Worm (Caenorhabditis elegans): ENCODE results near the gene madf-3.

The madf-3 gene

ce11 chrII:4334448-4334847 is at the start of gene madf-3:
Gene madf-3, plus strand, starts transcription at chrII:4334748.
- TF ChIP-seq zag-1 (tag; optimal IDR thresholded peaks at IDR 0.05) (no peak), elt-1 (tag; optimal IDR thresholded peaks at IDR 0.05) (no peak), elt-3 (tag; optimal IDR thresholded peaks at IDR 0.05) (no peak), ZK546.5 (tag; optimal IDR thresholded peaks at IDR 0.05) (no peak), peb-1 (tag; optimal IDR thresholded peaks at IDR 0.05) (no peak), nhr-10 (tag; optimal IDR thresholded peaks at IDR 0.05) (no peak), unc-62 (GFP tag; optimal IDR thresholded peaks at IDR 0.05) (no peak)

ce11 chrII:4286921-4287320 is 47.6 kb upstream of the madf-3 start:
- no peak for TF ChIP-seq elt-3 (tag; optimal IDR thresholded peaks at IDR 0.05)
- TF ChIP-seq C34F6.9 (tag; optimal IDR thresholded peaks at IDR 0.05), result no peak
- no peak for TF ChIP-seq ceh-82 (tag; optimal IDR thresholded peaks at IDR 0.05)
- no peak for TF ChIP-seq fos-1 (tag; optimal IDR thresholded peaks at IDR 0.05)
- no peak for TF ChIP-seq Y55F3AM.14 (GFP tag; optimal IDR thresholded peaks at IDR 0.05)
- TF ChIP-seq F13H6.1 (tag; optimal IDR thresholded peaks at IDR 0.05), result no peak
- no peak for TF ChIP-seq nhr-11 (tag; optimal IDR thresholded peaks at IDR 0.05)
- no peak for TF ChIP-seq sma-9 (GFP tag; optimal IDR thresholded peaks at IDR 0.05)
- TF ChIP-seq sma-9 (tag; optimal IDR thresholded peaks at IDR 0.05), result no peak
- TF ChIP-seq ztf-4 (tag; optimal IDR thresholded peaks at IDR 0.05), result no peak
- TF ChIP-seq sma-3 (GFP tag; optimal IDR thresholded peaks at IDR 0.05), result no peak
- no peak for TF ChIP-seq egl-27 (tag; optimal IDR thresholded peaks at IDR 0.05)
- no peak for TF ChIP-seq gmeb-1 (tag; optimal IDR thresholded peaks at IDR 0.05)
- TF ChIP-seq nhr-23 (tag; optimal IDR thresholded peaks at IDR 0.05), result no peak
- TF ChIP-seq peb-1 (tag; optimal IDR thresholded peaks at IDR 0.05), result no peak
- TF ChIP-seq skn-1 (tag; optimal IDR thresholded peaks at IDR 0.05), result no peak
- no peak for TF ChIP-seq nhr-129 (tag; optimal IDR thresholded peaks at IDR 0.05)
- no peak for TF ChIP-seq lin-39 (tag; optimal IDR thresholded peaks at IDR 0.05)
- no peak for TF ChIP-seq aly-2 (tag; optimal IDR thresholded peaks at IDR 0.05)

- no peak for TF ChIP-seq aly-2 (tag; optimal IDR thresholded peaks at IDR 0.05)
- TF ChIP-seq mbf-1 (tag; optimal IDR thresholded peaks at IDR 0.05), result no peak
- TF ChIP-seq nhr-129 (tag; optimal IDR thresholded peaks at IDR 0.05), result no peak
- no peak for TF ChIP-seq skn-1 (tag; optimal IDR thresholded peaks at IDR 0.05)
- TF ChIP-seq elt-3 (tag; optimal IDR thresholded peaks at IDR 0.05), result no peak
- TF ChIP-seq unc-55 (GFP tag; optimal IDR thresholded peaks at IDR 0.05), result no peak
- no peak for TF ChIP-seq R02D3.7 (tag; optimal IDR thresholded peaks at IDR 0.05)
Observed at ce11 chrII:4288111-4288510, 46.4 kb upstream of the madf-3 start, which contains the start of gene C01F1.6. Gene C01F1.6, minus strand, starts transcription at chrII:4288211.

- no peak for TF ChIP-seq nhr-25 (tag; optimal IDR thresholded peaks at IDR 0.05)
- TF ChIP-seq C34F6.9 (tag; optimal IDR thresholded peaks at IDR 0.05), result peak; percentile 15
- TF ChIP-seq fos-1 (tag; optimal IDR thresholded peaks at IDR 0.05), result peak; percentile 43
- no peak for TF ChIP-seq mbf-1 (tag; optimal IDR thresholded peaks at IDR 0.05)
- no peak for TF ChIP-seq dmd-4 (tag; optimal IDR thresholded peaks at IDR 0.05)
- TF ChIP-seq elt-3 (tag; optimal IDR thresholded peaks at IDR 0.05), result no peak
Observed at ce11 chrII:4288572-4288971, 46.0 kb upstream of the madf-3 start.

- no peak for TF ChIP-seq nhr-77 (tag; optimal IDR thresholded peaks at IDR 0.05)
- TF ChIP-seq blmp-1 (tag; optimal IDR thresholded peaks at IDR 0.05; ENCODE audit: insufficient read depth), result no peak
- TF ChIP-seq nhr-12 (tag; optimal IDR thresholded peaks at IDR 0.05), result no peak
- TF ChIP-seq snpc-4 (tag; optimal IDR thresholded peaks at IDR 0.05), result no peak
- TF ChIP-seq F13H6.1 (tag; optimal IDR thresholded peaks at IDR 0.05), result no peak
- TF ChIP-seq fos-1 (tag; optimal IDR thresholded peaks at IDR 0.05), result no peak
- no peak for TF ChIP-seq sem-4 (tag; optimal IDR thresholded peaks at IDR 0.05)
- TF ChIP-seq unc-62 (GFP tag; optimal IDR thresholded peaks at IDR 0.05), result no peak
Observed at ce11 chrII:4291799-4292198, 42.7 kb upstream of the madf-3 start.

ce11 chrII:4293027-4293522 is 41.5 kb upstream of the madf-3 start:
- TF ChIP-seq unc-55 (GFP tag; optimal IDR thresholded peaks at IDR 0.05) (no peak), aly-2 (tag; optimal IDR thresholded peaks at IDR 0.05) (no peak), nhr-12 (tag; optimal IDR thresholded peaks at IDR 0.05) (no peak), mbf-1 (tag; optimal IDR thresholded peaks at IDR 0.05) (no peak), skn-1 (tag; optimal IDR thresholded peaks at IDR 0.05) (no peak), fos-1 (tag; optimal IDR thresholded peaks at IDR 0.05) (no peak), F13H6.1 (tag; optimal IDR thresholded peaks at IDR 0.05) (no peak), sma-9 (GFP tag; optimal IDR thresholded peaks at IDR 0.05) (no peak), sma-9 (tag; optimal IDR thresholded peaks at IDR 0.05) (no peak), sma-3 (GFP tag; optimal IDR thresholded peaks at IDR 0.05) (no peak), nhr-10 (tag; optimal IDR thresholded peaks at IDR 0.05) (no peak), elt-3 (tag; optimal IDR thresholded peaks at IDR 0.05) (no peak), R02D3.7 (tag; optimal IDR thresholded peaks at IDR 0.05) (no peak), zag-1 (tag; optimal IDR thresholded peaks at IDR 0.05) (no peak), egl-27 (tag; optimal IDR thresholded peaks at IDR 0.05) (no peak), nhr-11 (tag; optimal IDR thresholded peaks at IDR 0.05) (no peak), nhr-77 (tag; optimal IDR thresholded peaks at IDR 0.05) (no peak), ceh-82 (tag; optimal IDR thresholded peaks at IDR 0.05) (no peak), lsy-2 (tag; optimal IDR thresholded peaks at IDR 0.05) (no peak), elt-1 (tag; optimal IDR thresholded peaks at IDR 0.05) (no peak), nhr-129 (tag; optimal IDR thresholded peaks at IDR 0.05) (no peak)
